Worm (Caenorhabditis elegans) whole organism, L4 larva: Measurements from ENCODE around the gene chil-19.
A peak's percentile ranks its signal among the peaks of the same experiment; 100 is the strongest.

Experiments
- D1046.2 ChIP-seq: fragments of 200-800 bp; sonication (Bioruptor generic); IDR thresholded peaks from 2 replicates; pipeline ENCODE4 v1.3.6; 2022; ENCODE audit warnings: missing genetic modification characterization, missing compliant biosample characterization
- F37D6.2 ChIP-seq: sonication (generic microtip); optimal IDR thresholded peaks from 2 replicates; lab custom pipeline; 2016; ENCODE audit warnings: mild to moderate bottlenecking, missing genetic modification characterization, missing compliant biosample characterization
- F49E8.2 ChIP-seq: sonication (generic microtip); optimal IDR thresholded peaks from 2 replicates; lab custom pipeline; 2016; ENCODE audit warnings: missing compliant biosample characterization, mild to moderate bottlenecking, missing genetic modification characterization, borderline replicate concordance
- R02D3.7 ChIP-seq: fragments of 150-350 bp; sonication (generic microtip); optimal IDR thresholded peaks from 3 replicates; lab custom pipeline; 2014; ENCODE audit warnings: missing biosample characterization, missing genetic modification characterization
- T26A8.4 ChIP-seq: fragments of 200-800 bp; sonication (Bioruptor generic); IDR thresholded peaks from 2 replicates; pipeline ENCODE4 v1.3.6; 2022; ENCODE audit warnings: missing genetic modification characterization, missing compliant biosample characterization
- Y48G9A.11 ChIP-seq: fragments of 200-800 bp; sonication (Bioruptor generic); IDR thresholded peaks from 2 replicates; pipeline ENCODE4 v1.3.6; 2022; ENCODE audit warnings: missing genetic modification reagents, missing genetic modification characterization, missing compliant biosample characterization
- Y5F2A.4 ChIP-seq: fragments of 200-800 bp; sonication (Bioruptor generic); optimal IDR thresholded peaks from 2 replicates; lab custom pipeline; 2018; ENCODE audit warnings: mild to moderate bottlenecking, missing genetic modification characterization, missing compliant biosample characterization
- aha-1 ChIP-seq: fragments of 150-350 bp; peaks from one replicate; lab custom pipeline; 2014; ENCODE audit warnings: missing biosample characterization, missing genetic modification characterization
- aly-2 ChIP-seq: sonication (generic microtip); optimal IDR thresholded peaks from 2 replicates; lab custom pipeline; 2018; ENCODE audit warnings: missing biosample characterization, missing genetic modification characterization
- ama-1 ChIP-seq: fragments of 150-350 bp; optimal IDR thresholded peaks from 2 replicates; lab custom pipeline; 2014; ENCODE audit warnings: inconsistent platforms, mixed read lengths
- arid-1 ChIP-seq: fragments of 200-800 bp; sonication (Bioruptor generic); conservative IDR thresholded peaks from 2 replicates; pipeline ENCODE4 v1.3.6; 2022; ENCODE audit warnings: missing genetic modification reagents, missing genetic modification characterization, missing compliant biosample characterization
- ceh-32 ChIP-seq: sonication (generic microtip); optimal IDR thresholded peaks from 2 replicates; lab custom pipeline; 2016; ENCODE audit warnings: mild to moderate bottlenecking, missing genetic modification characterization, missing compliant biosample characterization; ENCODE audit not compliant: poor library complexity
- ceh-62 ChIP-seq: sonication (generic microtip); optimal IDR thresholded peaks from 2 replicates; lab custom pipeline; 2017; ENCODE audit warnings: missing biosample characterization, missing genetic modification characterization
- ces-1 ChIP-seq: fragments of 150-350 bp; sonication (generic microtip); optimal IDR thresholded peaks from 4 replicates; lab custom pipeline; 2014; ENCODE audit warnings: missing biosample characterization, missing genetic modification reagents, missing genetic modification characterization
- ctbp-1 ChIP-seq: fragments of 200-800 bp; sonication (Bioruptor generic); IDR thresholded peaks from 2 replicates; pipeline ENCODE4 v1.3.6; 2022; ENCODE audit warnings: missing genetic modification reagents, missing genetic modification characterization, missing compliant biosample characterization
- daf-16 ChIP-seq, 3 experiments: sonication (generic microtip); optimal IDR thresholded peaks; 2 replicates each; lab custom pipeline; 2016 to 2017; ENCODE audit warnings: missing genetic modification characterization in 3 of 3, missing genetic modification reagents in 3 of 3, mild to moderate bottlenecking in 2 of 3, missing compliant biosample characterization in 2 of 3, missing biosample characterization in 1 of 3, moderate library complexity in 1 of 3
- daf-19 ChIP-seq: fragments of 200-800 bp; sonication (Bioruptor generic); conservative IDR thresholded peaks from 2 replicates; pipeline ENCODE4 v1.3.6; 2022; ENCODE audit warnings: missing genetic modification characterization, missing compliant biosample characterization
- dmd-6 ChIP-seq: fragments of 200-800 bp; sonication (Bioruptor generic); IDR thresholded peaks from 2 replicates; pipeline ENCODE4 v1.3.6; 2022; ENCODE audit warnings: missing genetic modification reagents, missing genetic modification characterization, missing compliant biosample characterization
- dpl-1 ChIP-seq: fragments of 150-350 bp; optimal IDR thresholded peaks from 2 replicates; lab custom pipeline; 2014; ENCODE audit warnings: missing biosample characterization, missing genetic modification reagents, missing genetic modification characterization
- duxl-1 ChIP-seq: sonication (generic microtip); optimal IDR thresholded peaks from 2 replicates; lab custom pipeline; 2016; ENCODE audit warnings: mild to moderate bottlenecking, missing genetic modification characterization, moderate library complexity, missing compliant biosample characterization; ENCODE audit not compliant: poor library complexity
- egl-27 ChIP-seq: sonication (generic microtip); optimal IDR thresholded peaks from 3 replicates; lab custom pipeline; 2017; ENCODE audit warnings: missing biosample characterization, missing genetic modification reagents, missing genetic modification characterization
- hif-1 ChIP-seq, 2 experiments: sonication (generic microtip); optimal IDR thresholded peaks; 2 replicates each; lab custom pipeline; 2016 to 2017; ENCODE audit warnings: missing compliant biosample characterization in 2 of 2, missing genetic modification characterization in 2 of 2, missing genetic modification reagents in 2 of 2, missing genotype in 2 of 2, mild to moderate bottlenecking in 1 of 2
- hlh-11 ChIP-seq: fragments of 200-800 bp; sonication (Bioruptor generic); optimal IDR thresholded peaks from 2 replicates; lab custom pipeline; 2018; ENCODE audit warnings: mild to moderate bottlenecking, missing genetic modification characterization, missing compliant biosample characterization
- hlh-30 ChIP-seq: sonication (generic microtip); optimal IDR thresholded peaks from 2 replicates; lab custom pipeline; 2017; ENCODE audit warnings: antibody characterized with exemption, mild to moderate bottlenecking, missing genetic modification characterization, missing compliant biosample characterization; ENCODE audit not compliant: insufficient read depth
- hmg-1.1 ChIP-seq: fragments of 200-800 bp; sonication (Bioruptor generic); IDR thresholded peaks from 2 replicates; pipeline ENCODE4 v1.3.6; 2022; ENCODE audit warnings: missing genetic modification reagents, missing genetic modification characterization, missing compliant biosample characterization
- lim-7 ChIP-seq: fragments of 200-800 bp; sonication (Bioruptor generic); IDR thresholded peaks from 2 replicates; pipeline ENCODE4 v1.3.6; 2022; ENCODE audit warnings: missing genetic modification characterization, missing compliant biosample characterization
- lin-1 ChIP-seq: fragments of 200-800 bp; sonication (Bioruptor generic); IDR thresholded peaks from 2 replicates; pipeline ENCODE4 v1.3.6; 2022; ENCODE audit warnings: missing genetic modification reagents, missing genetic modification characterization, missing compliant biosample characterization
- lin-13 ChIP-seq: fragments of 150-350 bp; optimal IDR thresholded peaks from 2 replicates; lab custom pipeline; 2014; ENCODE audit warnings: missing biosample characterization, missing genetic modification reagents, missing genetic modification characterization
- lin-38 ChIP-seq: fragments of 200-800 bp; sonication (Bioruptor generic); IDR thresholded peaks from 2 replicates; pipeline ENCODE4 v1.3.6; 2022; ENCODE audit warnings: missing genetic modification reagents, missing genetic modification characterization, missing compliant biosample characterization
- lin-39 ChIP-seq: fragments of 150-350 bp; optimal IDR thresholded peaks from 2 replicates; lab custom pipeline; 2014; ENCODE audit warnings: missing biosample characterization, missing genetic modification reagents, missing genetic modification characterization
- madf-5 ChIP-seq, 2 experiments: fragments of 200-800 bp; sonication (Bioruptor generic); IDR thresholded peaks; 2 replicates each; pipeline ENCODE4 v1.3.6; 2022; ENCODE audit warnings: missing compliant biosample characterization in 2 of 2, missing genetic modification characterization in 2 of 2
- mdl-1 ChIP-seq, 2 experiments: fragments of 150-350 bp in 1 of 2; sonication (generic microtip) in 1 of 2; optimal IDR thresholded peaks; 2 replicates each; lab custom pipeline; 2014 to 2017; ENCODE audit warnings: missing biosample characterization in 2 of 2, missing genetic modification characterization in 2 of 2
- nhr-111 ChIP-seq: fragments of 200-800 bp; sonication (Bioruptor generic); optimal IDR thresholded peaks from 2 replicates; lab custom pipeline; 2018; ENCODE audit warnings: mild to moderate bottlenecking, missing genetic modification characterization, missing compliant biosample characterization
- nhr-25 ChIP-seq: sonication (generic microtip); optimal IDR thresholded peaks from 2 replicates; lab custom pipeline; 2017; ENCODE audit warnings: missing genetic modification characterization, mild to moderate bottlenecking, missing compliant biosample characterization, antibody characterized with exemption, moderate library complexity, borderline replicate concordance; ENCODE audit not compliant: insufficient read depth
- nhr-28 ChIP-seq: fragments of 150-350 bp; optimal IDR thresholded peaks from 2 replicates; lab custom pipeline; 2014; ENCODE audit warnings: missing biosample characterization, missing genetic modification characterization
- nhr-77 ChIP-seq: fragments of 150-350 bp; optimal IDR thresholded peaks from 2 replicates; lab custom pipeline; 2014; ENCODE audit warnings: missing biosample characterization, missing genetic modification characterization
- pha-4 ChIP-seq, 2 experiments: fragments of 150-350 bp in 1 of 2; fragments of 200-800 bp in 1 of 2; sonication (Bioruptor generic) in 1 of 2; IDR thresholded peaks in 1 of 2; optimal IDR thresholded peaks in 1 of 2; 2 replicates each; pipeline versions ENCODE4 v1.3.6 to Lab custom; 2014 to 2022; ENCODE audit warnings: missing genetic modification characterization in 2 of 2, missing genetic modification reagents in 2 of 2, missing biosample characterization in 1 of 2, missing compliant biosample characterization in 1 of 2
- pqm-1 ChIP-seq: sonication (generic microtip); optimal IDR thresholded peaks from 2 replicates; lab custom pipeline; 2017; ENCODE audit warnings: missing biosample characterization, missing genetic modification characterization
- sdz-12 ChIP-seq: fragments of 200-800 bp; sonication (Bioruptor generic); optimal IDR thresholded peaks from 2 replicates; lab custom pipeline; 2018; ENCODE audit warnings: mild to moderate bottlenecking, missing genetic modification characterization, missing compliant biosample characterization
- set-16 ChIP-seq: fragments of 200-800 bp; sonication (Bioruptor generic); IDR thresholded peaks from 2 replicates; pipeline ENCODE4 v1.3.6; 2022; ENCODE audit warnings: missing genetic modification reagents, missing genetic modification characterization, missing compliant biosample characterization
- snpc-1.2 ChIP-seq: fragments of 200-800 bp; sonication (Bioruptor generic); IDR thresholded peaks from 2 replicates; pipeline ENCODE4 v1.3.6; 2022; ENCODE audit warnings: missing genetic modification reagents, missing genetic modification characterization, missing compliant biosample characterization
- snpc-4 ChIP-seq: fragments of 150-350 bp; optimal IDR thresholded peaks from 2 replicates; lab custom pipeline; 2014; ENCODE audit warnings: missing biosample characterization, missing genetic modification characterization
- unc-130 ChIP-seq: sonication (generic microtip); optimal IDR thresholded peaks from 2 replicates; lab custom pipeline; 2016; ENCODE audit warnings: missing genetic modification reagents, missing genetic modification characterization, missing compliant biosample characterization
- unc-62 ChIP-seq, 3 experiments: fragments of 150-350 bp in 1 of 3; sonication (generic microtip); optimal IDR thresholded peaks in 2 of 3; peaks in 1 of 3; 1 replicate in 1 of 3; 2 replicates in 2 of 3; lab custom pipeline; 2014 to 2017; ENCODE audit warnings: missing biosample characterization in 3 of 3, missing genetic modification characterization in 3 of 3, missing genetic modification reagents in 3 of 3, missing genotype in 1 of 3
- vab-7 ChIP-seq: fragments of 200-800 bp; sonication (Bioruptor generic); IDR thresholded peaks from 2 replicates; pipeline ENCODE4 v1.3.6; 2022; ENCODE audit warnings: missing genetic modification reagents, missing genetic modification characterization, missing compliant biosample characterization
- zag-1 ChIP-seq: fragments of 150-350 bp; optimal IDR thresholded peaks from 2 replicates; lab custom pipeline; 2014; ENCODE audit warnings: missing biosample characterization, missing genetic modification characterization
- zfp-3 ChIP-seq: fragments of 200-800 bp; sonication (Bioruptor generic); conservative IDR thresholded peaks from 2 replicates; pipeline ENCODE4 v1.3.6; 2022; ENCODE audit warnings: missing genetic modification reagents, missing genetic modification characterization, missing compliant biosample characterization
- zip-11 ChIP-seq: fragments of 200-800 bp; sonication (Bioruptor generic); IDR thresholded peaks from 2 replicates; pipeline ENCODE4 v1.3.6; 2022; ENCODE audit warnings: missing genetic modification characterization, missing compliant biosample characterization
- zip-2 ChIP-seq: fragments of 150-350 bp; optimal IDR thresholded peaks from 2 replicates; lab custom pipeline; 2014; ENCODE audit warnings: missing biosample characterization, missing genetic modification characterization

The chil-19 gene

ce11 chrII:9418843-9419532, 35.2 kb downstream of the chil-19 start:
- TF ChIP-seq lin-13 (GFP tag; lab: Kevin White, UChicago), result no peak
- TF ChIP-seq lin-39 (tag; lab: Kevin White, UChicago), result no peak
- TF ChIP-seq pha-4 (GFP tag; IDR thresholded peaks at IDR 0.05; lab: Robert Waterston, UW), result no peak
- TF ChIP-seq pha-4 (tag; optimal IDR thresholded peaks at IDR 0.05; lab: Kevin White, UChicago), result no peak
- no peak for TF ChIP-seq zip-2 (tag; lab: Kevin White, UChicago)
- TF ChIP-seq set-16 (GFP tag; lab: Robert Waterston, UW), result no peak
- TF ChIP-seq nhr-77 (tag; lab: Kevin White, UChicago), result no peak
- peak; percentile 58 for TF ChIP-seq dmd-6 (GFP tag; lab: Robert Waterston, UW)
- TF ChIP-seq madf-5 (GFP tag; IDR thresholded peaks at IDR 0.05; lab: Robert Waterston, UW), result no peak
- TF ChIP-seq lim-7 (GFP tag; lab: Robert Waterston, UW), result no peak
- peak; percentile 24 for TF ChIP-seq hlh-30
- TF ChIP-seq zag-1 (tag; lab: Kevin White, UChicago), result no peak
- no peak for TF ChIP-seq F49E8.2 (tag; lab: Kevin White, UChicago)
- TF ChIP-seq lin-1 (GFP tag; lab: Robert Waterston, UW), result no peak
- TF ChIP-seq zfp-3, result no peak
- no peak for TF ChIP-seq nhr-111 (GFP tag; lab: Kevin White, UChicago)
- TF ChIP-seq arid-1 (GFP tag; lab: Robert Waterston, UW), result no peak
- TF ChIP-seq pqm-1 (tag; lab: Kevin White, UChicago), result no peak
- TF ChIP-seq egl-27 (tag; lab: Kevin White, UChicago), result no peak
- TF ChIP-seq vab-7 (GFP tag; lab: Robert Waterston, UW), result no peak
- TF ChIP-seq ces-1 (GFP tag; lab: Kevin White, UChicago), result no peak
- TF ChIP-seq F37D6.2 (tag; lab: Kevin White, UChicago), result no peak
- TF ChIP-seq unc-62 (GFP tag; optimal IDR thresholded peaks at IDR 0.05 in 1 of 2; lab: Kevin White, UChicago), result peak in 1 of 2 experiments; percentile 91
- no peak for TF ChIP-seq unc-62 (tag; optimal IDR thresholded peaks at IDR 0.05; lab: Kevin White, UChicago)
- no peak for TF ChIP-seq daf-16 (GFP tag; optimal IDR thresholded peaks at IDR 0.05; lab: Kevin White, UChicago)
- peak; percentile 10 for TF ChIP-seq daf-16 (tag; optimal IDR thresholded peaks at IDR 0.05; lab: Kevin White, UChicago)
- no peak for TF ChIP-seq Y5F2A.4 (GFP tag; lab: Kevin White, UChicago)
- TF ChIP-seq ctbp-1 (GFP tag; lab: Robert Waterston, UW), result no peak
- TF ChIP-seq snpc-4 (tag; lab: Kevin White, UChicago), result no peak
- no peak for TF ChIP-seq D1046.2 (GFP tag; lab: Robert Waterston, UW)
- no peak for TF ChIP-seq duxl-1 (tag; lab: Kevin White, UChicago)
- no peak for TF ChIP-seq ceh-62 (tag; lab: Kevin White, UChicago)
- TF ChIP-seq mdl-1 (tag; optimal IDR thresholded peaks at IDR 0.05; lab: Kevin White, UChicago), result no peak
- no peak for TF ChIP-seq aha-1 (tag; lab: Kevin White, UChicago)
- peak; percentile 3 for TF ChIP-seq hlh-11 (tag; lab: Kevin White, UChicago)
- no peak for TF ChIP-seq aly-2 (tag; lab: Kevin White, UChicago)
- TF ChIP-seq snpc-1.2 (GFP tag; lab: Robert Waterston, UW), result no peak
- no peak for TF ChIP-seq zip-11 (GFP tag; lab: Robert Waterston, UW)
- no peak for TF ChIP-seq lin-38 (GFP tag; lab: Robert Waterston, UW)
- TF ChIP-seq hif-1 (tag; optimal IDR thresholded peaks at IDR 0.05; lab: Kevin White, UChicago), result no peak
- no peak for TF ChIP-seq nhr-25
- TF ChIP-seq ceh-32, result no peak
- no peak for TF ChIP-seq R02D3.7 (tag; lab: Kevin White, UChicago)
- no peak for TF ChIP-seq sdz-12 (GFP tag; lab: Kevin White, UChicago)
- TF ChIP-seq nhr-28 (tag; lab: Kevin White, UChicago), result peak; percentile 37
- no peak for TF ChIP-seq ama-1
- no peak for TF ChIP-seq daf-19
- no peak for TF ChIP-seq unc-130 (GFP tag; lab: Kevin White, UChicago)
- no peak for TF ChIP-seq Y48G9A.11 (GFP tag; lab: Robert Waterston, UW)
- TF ChIP-seq T26A8.4, result no peak
- TF ChIP-seq dpl-1 (GFP tag; lab: Kevin White, UChicago), result no peak
- no peak for TF ChIP-seq hmg-1.1 (GFP tag; lab: Robert Waterston, UW)
